Worm (Caenorhabditis elegans): ENCODE measurements around the gene F55A11.7.

DNA sequence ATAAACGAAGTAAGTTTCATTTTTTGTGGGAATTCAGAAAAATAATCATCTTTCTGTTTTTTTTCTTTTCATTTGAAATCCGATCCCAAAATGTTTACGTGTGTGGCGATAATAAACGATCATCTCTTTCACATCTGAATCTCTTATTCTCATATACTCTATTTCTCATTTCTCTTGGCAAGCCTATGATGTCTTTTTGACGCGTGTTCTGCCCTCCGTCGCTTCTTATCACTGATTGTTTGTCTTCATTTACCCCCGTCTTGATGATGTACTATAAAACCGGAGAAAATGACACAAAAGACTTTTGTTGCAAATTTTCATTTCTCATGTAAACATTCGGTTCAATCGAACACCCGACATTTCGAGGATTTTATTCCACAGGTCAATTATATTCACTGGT, 9.4 kb downstream of the F55A11.7 start:
- TF ChIP-seq him-1 (tag; optimal IDR thresholded peaks at IDR 0.05) (no peak), W03F9.2 (tag; optimal IDR thresholded peaks at IDR 0.05) (no peak), dao-5 (tag; optimal IDR thresholded peaks at IDR 0.05) (no peak)

Data from whole organism, L4/young adult.